Fruit fly (Drosophila melanogaster): ENCODE data around the gene CG12535.
A peak's percentile ranks its signal among the peaks of the same experiment; 100 is the strongest.

CG12535 gene

DNA sequence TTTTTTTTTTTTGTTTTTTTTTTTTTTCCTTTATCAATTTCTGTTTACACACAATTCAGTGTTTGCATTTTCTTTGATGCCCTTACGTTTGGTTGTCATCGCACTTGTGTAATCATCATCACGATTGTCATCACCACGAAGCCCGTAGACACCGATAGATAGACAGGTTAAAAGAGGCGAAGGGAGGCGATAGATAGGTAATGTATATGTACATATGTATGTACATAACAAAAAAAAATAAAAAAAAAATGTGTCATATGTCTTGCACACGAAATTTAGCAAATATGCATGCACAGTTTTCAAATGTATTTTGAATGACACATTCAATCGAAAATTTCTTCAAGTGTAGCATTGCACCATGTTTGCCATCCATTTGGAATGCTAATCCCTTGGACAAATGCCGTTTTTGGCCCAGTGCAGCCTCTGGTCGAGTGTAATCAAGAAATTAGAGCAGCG is 91.0 kb downstream of the CG12535 start (continued):
- no peak for TF ChIP-seq Rfx (GFP tag; IDR thresholded peaks at IDR 0.05)
- peak; percentile 37 for TF ChIP-seq PHDP (tag; optimal IDR thresholded peaks at IDR 0.05)

dm6 chrX:3356937-3357552 is 91.7 kb downstream of the CG12535 start:
- TF ChIP-seq CG7271 (tag; optimal IDR thresholded peaks at IDR 0.05), result no peak
- 0 out of 2 replicates have a peak, but pooled peaks have one; percentile 11 for TF ChIP-seq ssp (GFP tag; IDR thresholded peaks at IDR 0.05)
- TF ChIP-seq Med (GFP tag), result peak; percentile 70
- peak; percentile 27 for TF ChIP-seq gem (tag; optimal IDR thresholded peaks at IDR 0.05)
- no peak for TF ChIP-seq dmrt11E (tag; optimal IDR thresholded peaks at IDR 0.05)
- TF ChIP-seq sisA (GFP tag; IDR thresholded peaks at IDR 0.05), result peak; percentile 21; the same call in 1 of the 2 replicates
- TF ChIP-seq Doc3 (GFP tag; IDR thresholded peaks at IDR 0.05; ENCODE audit: partially characterized antibody), result no peak
- no peak for TF ChIP-seq prd (optimal IDR thresholded peaks at IDR 0.05)
- 0 out of 3 replicates have a peak, but pooled peaks have one; percentile 27 for TF ChIP-seq prd (GFP tag; IDR thresholded peaks at IDR 0.05)
- 0 out of 2 replicates have a peak, but pooled peaks have one; percentile 14 for TF ChIP-seq ara (GFP tag; IDR thresholded peaks at IDR 0.05)
- TF ChIP-seq Hr51 (GFP tag; optimal IDR thresholded peaks at IDR 0.05), result peak in 1 of 2 experiments; percentile 8
- TF ChIP-seq lmd (GFP tag; IDR thresholded peaks at IDR 0.05), result no peak
- TF ChIP-seq Aef1 (GFP tag; IDR thresholded peaks at IDR 0.05), result 0 out of 3 replicates have a peak, but pooled peaks have one; percentile 14
- TF ChIP-seq CG8290 (GFP tag; optimal IDR thresholded peaks at IDR 0.05), result no peak
- TF ChIP-seq CG8290 (tag; optimal IDR thresholded peaks at IDR 0.05), result peak in 1 of 2 experiments; percentile 60
- TF ChIP-seq phol (tag; optimal IDR thresholded peaks at IDR 0.05), result peak; percentile 23
- 0 out of 2 replicates have a peak, but pooled peaks have one; percentile 7 for TF ChIP-seq CG14441 (GFP tag; IDR thresholded peaks at IDR 0.05)
- no peak for TF ChIP-seq pan (optimal IDR thresholded peaks at IDR 0.05)
- TF ChIP-seq pan (GFP tag; optimal IDR thresholded peaks at IDR 0.05 in 1 of 2, IDR thresholded peaks at IDR 0.05 in 1 of 2), result peak in 1 of 2 experiments; percentile 22
- peak; percentile 51 for TF ChIP-seq CG34376 (GFP tag; optimal IDR thresholded peaks at IDR 0.05)
- TF ChIP-seq aop (GFP tag; IDR thresholded peaks at IDR 0.05), result no peak
- TF ChIP-seq ttk (GFP tag; IDR thresholded peaks at IDR 0.05), result peak; percentile 20; the same call in 1 of the 2 replicates
- TF ChIP-seq CG2889 (GFP tag; IDR thresholded peaks at IDR 0.05), result no peak
- TF ChIP-seq stwl (tag; optimal IDR thresholded peaks at IDR 0.05), result no peak
- no peak for TF ChIP-seq br (optimal IDR thresholded peaks at IDR 0.05)
- 0 out of 3 replicates have a peak, but pooled peaks have one; percentile 18 for TF ChIP-seq CG11695 (GFP tag; IDR thresholded peaks at IDR 0.05)
- peak; percentile 3 for TF ChIP-seq lilli (GFP tag; optimal IDR thresholded peaks at IDR 0.05)
- TF ChIP-seq kah (GFP tag; optimal IDR thresholded peaks at IDR 0.05), result peak; percentile 22
- peak; percentile 54 for TF ChIP-seq lab (GFP tag; optimal IDR thresholded peaks at IDR 0.05)
- TF ChIP-seq Ptx1 (GFP tag; IDR thresholded peaks at IDR 0.05), result peak; percentile 34; the same call in 1 of the 2 replicates
- TF ChIP-seq Sox102F (GFP tag; optimal IDR thresholded peaks at IDR 0.05), result peak; percentile 4
- no peak for TF ChIP-seq sc (optimal IDR thresholded peaks at IDR 0.05)
- no peak for TF ChIP-seq sc (GFP tag; optimal IDR thresholded peaks at IDR 0.05)
- TF ChIP-seq chinmo (GFP tag; IDR thresholded peaks at IDR 0.05; ENCODE audit: partially characterized antibody), result peak; percentile 72; the same call in 1 of the 4 replicates
- TF ChIP-seq CG15011 (GFP tag; optimal IDR thresholded peaks at IDR 0.05), result no peak
- TF ChIP-seq NC2α (GFP tag; optimal IDR thresholded peaks at IDR 0.05), result no peak
- peak; percentile 39 for TF ChIP-seq sd (tag; optimal IDR thresholded peaks at IDR 0.05)
- peak; percentile 25 for TF ChIP-seq cwo (GFP tag; optimal IDR thresholded peaks at IDR 0.05)
- TF ChIP-seq CG3163 (GFP tag; optimal IDR thresholded peaks at IDR 0.05), result no peak
- TF ChIP-seq CG3838 (GFP tag; optimal IDR thresholded peaks at IDR 0.05), result no peak
- TF ChIP-seq grau (tag; optimal IDR thresholded peaks at IDR 0.05), result peak; percentile 80
- TF ChIP-seq cato (GFP tag; optimal IDR thresholded peaks at IDR 0.05; ENCODE audit: borderline replicate concordance), result no peak
- peak; percentile 13 for TF ChIP-seq Meics (GFP tag; optimal IDR thresholded peaks at IDR 0.05)
- TF ChIP-seq CG15269 (tag; optimal IDR thresholded peaks at IDR 0.05), result peak; percentile 33
- TF ChIP-seq CG8089 (GFP tag; optimal IDR thresholded peaks at IDR 0.05), result no peak
- TF ChIP-seq stc (GFP tag; IDR thresholded peaks at IDR 0.05), result 0 out of 2 replicates have a peak, but pooled peaks have one; percentile 22
